Worm (Caenorhabditis elegans) whole organism, late embryonic: ENCODE results near the gene F49E10.4.

Experiments
- C08G9.2 ChIP-seq: sonication (generic microtip); optimal IDR thresholded peaks from 2 replicates; lab custom pipeline; 2016; ENCODE audit warnings: mild to moderate bottlenecking, missing genetic modification characterization, moderate library complexity, missing compliant biosample characterization
- C38D4.7 ChIP-seq: fragments of 200-800 bp; sonication (Bioruptor generic); optimal IDR thresholded peaks from 2 replicates; lab custom pipeline; 2018; ENCODE audit warnings: mild to moderate bottlenecking, missing genetic modification characterization, moderate library complexity, missing compliant biosample characterization
- K02D7.2 ChIP-seq: sonication (generic microtip); optimal IDR thresholded peaks from 2 replicates; lab custom pipeline; 2017; ENCODE audit warnings: mild to moderate bottlenecking, missing genetic modification characterization, missing compliant biosample characterization
- K09A11.1 ChIP-seq: sonication (generic microtip); optimal IDR thresholded peaks from 2 replicates; lab custom pipeline; 2017; ENCODE audit warnings: antibody characterized with exemption, mild to moderate bottlenecking, missing genetic modification characterization, missing compliant biosample characterization; ENCODE audit not compliant: insufficient read depth
- T23F11.4 ChIP-seq: fragments of 200-800 bp; sonication (Bioruptor generic); optimal IDR thresholded peaks from 2 replicates; lab custom pipeline; 2018; ENCODE audit warnings: mild to moderate bottlenecking, missing genetic modification characterization, missing compliant biosample characterization
- Y22D7AL.16 ChIP-seq: sonication (generic microtip); optimal IDR thresholded peaks from 2 replicates; lab custom pipeline; 2016; ENCODE audit warnings: missing genetic modification characterization, missing compliant biosample characterization
- ahr-1 ChIP-seq: sonication (generic microtip); optimal IDR thresholded peaks from 2 replicates; lab custom pipeline; 2016; ENCODE audit warnings: missing genetic modification characterization, missing compliant biosample characterization
- ama-1 ChIP-seq: fragments of 150-350 bp; optimal IDR thresholded peaks from 2 replicates; lab custom pipeline; 2014
- ceh-14 ChIP-seq: sonication (generic microtip); optimal IDR thresholded peaks from 2 replicates; lab custom pipeline; 2016; ENCODE audit warnings: missing genotype, missing genetic modification characterization, missing compliant biosample characterization
- ceh-18 ChIP-seq: sonication (generic microtip); optimal IDR thresholded peaks from 2 replicates; lab custom pipeline; 2016; ENCODE audit warnings: missing genetic modification characterization, missing compliant biosample characterization
- ceh-19 ChIP-seq: fragments of 200-800 bp; sonication (Bioruptor generic); optimal IDR thresholded peaks from 2 replicates; lab custom pipeline; 2018; ENCODE audit warnings: mild to moderate bottlenecking, missing genetic modification characterization, missing compliant biosample characterization
- ceh-34 ChIP-seq: sonication (generic microtip); optimal IDR thresholded peaks from 2 replicates; lab custom pipeline; 2016; ENCODE audit warnings: mild to moderate bottlenecking, missing genetic modification characterization, missing compliant biosample characterization
- ceh-9 ChIP-seq: sonication (generic microtip); optimal IDR thresholded peaks from 2 replicates; lab custom pipeline; 2016; ENCODE audit warnings: mild to moderate bottlenecking, missing genetic modification characterization, inconsistent platforms, missing compliant biosample characterization
- che-1 ChIP-seq: sonication (generic microtip); optimal IDR thresholded peaks from 2 replicates; lab custom pipeline; 2016; ENCODE audit warnings: mild to moderate bottlenecking, missing genetic modification characterization, missing compliant biosample characterization
- dmd-4 ChIP-seq: sonication (generic microtip); optimal IDR thresholded peaks from 2 replicates; lab custom pipeline; 2016; ENCODE audit warnings: borderline replicate concordance, missing genetic modification characterization, missing compliant biosample characterization
- dve-1 ChIP-seq: sonication (generic microtip); optimal IDR thresholded peaks from 2 replicates; lab custom pipeline; 2017; ENCODE audit warnings: antibody characterized with exemption, mild to moderate bottlenecking, missing genetic modification characterization, missing compliant biosample characterization
- elt-4 ChIP-seq: sonication (generic microtip); optimal IDR thresholded peaks from 2 replicates; lab custom pipeline; 2016; ENCODE audit warnings: missing genetic modification characterization, missing compliant biosample characterization
- ets-4 ChIP-seq: sonication (generic microtip); optimal IDR thresholded peaks from 2 replicates; lab custom pipeline; 2016; ENCODE audit warnings: missing genetic modification characterization, missing compliant biosample characterization
- fax-1 ChIP-seq: sonication (generic microtip); optimal IDR thresholded peaks from 2 replicates; lab custom pipeline; 2016; ENCODE audit warnings: missing genotype, missing genetic modification characterization, missing compliant biosample characterization
- fkh-6 ChIP-seq: sonication (generic microtip); optimal IDR thresholded peaks from 2 replicates; lab custom pipeline; 2016; ENCODE audit warnings: missing genetic modification characterization, missing compliant biosample characterization
- gmeb-2 ChIP-seq: sonication (generic microtip); optimal IDR thresholded peaks from 2 replicates; lab custom pipeline; 2016; ENCODE audit warnings: missing genetic modification characterization, inconsistent platforms, missing compliant biosample characterization
- hlh-13 ChIP-seq: fragments of 200-800 bp; sonication (Bioruptor generic); optimal IDR thresholded peaks from 2 replicates; lab custom pipeline; 2018; ENCODE audit warnings: mild to moderate bottlenecking, missing genetic modification characterization, missing compliant biosample characterization
- hlh-30 ChIP-seq: sonication (generic microtip); optimal IDR thresholded peaks from 2 replicates; lab custom pipeline; 2017; ENCODE audit warnings: antibody characterized with exemption, missing genetic modification characterization, missing compliant biosample characterization; ENCODE audit not compliant: insufficient read depth
- lin-11 ChIP-seq: fragments of 200-800 bp; sonication (Bioruptor generic); optimal IDR thresholded peaks from 2 replicates; lab custom pipeline; 2018; ENCODE audit warnings: mild to moderate bottlenecking, missing genetic modification characterization, missing compliant biosample characterization
- nhr-11 ChIP-seq: fragments of 150-350 bp; optimal IDR thresholded peaks from 2 replicates; lab custom pipeline; 2014; ENCODE audit warnings: missing biosample characterization, missing genetic modification characterization
- odd-2 ChIP-seq: sonication (generic microtip); optimal IDR thresholded peaks from 2 replicates; lab custom pipeline; 2017; ENCODE audit warnings: antibody characterized with exemption, mild to moderate bottlenecking, missing genetic modification characterization, missing compliant biosample characterization
- pag-3 ChIP-seq: sonication (generic microtip); optimal IDR thresholded peaks from 2 replicates; lab custom pipeline; 2016; ENCODE audit warnings: missing compliant biosample characterization, missing genetic modification characterization, borderline replicate concordance
- pax-1 ChIP-seq: fragments of 150-350 bp; optimal IDR thresholded peaks from 2 replicates; lab custom pipeline; 2014; ENCODE audit warnings: missing biosample characterization, missing genetic modification characterization
- pros-1 ChIP-seq: fragments of 150-350 bp; optimal IDR thresholded peaks from 2 replicates; lab custom pipeline; 2014; ENCODE audit warnings: missing biosample characterization, missing genetic modification reagents, missing genetic modification characterization
- sdc-2 ChIP-seq: sonication (generic microtip); optimal IDR thresholded peaks from 2 replicates; lab custom pipeline; 2016; ENCODE audit warnings: missing genotype, missing genetic modification characterization, missing compliant biosample characterization
- syd-9 ChIP-seq: sonication (generic microtip); optimal IDR thresholded peaks from 2 replicates; lab custom pipeline; 2016; ENCODE audit warnings: mild to moderate bottlenecking, missing genetic modification characterization, moderate library complexity, missing compliant biosample characterization
- tbx-2 ChIP-seq: sonication (generic microtip); optimal IDR thresholded peaks from 2 replicates; lab custom pipeline; 2016; ENCODE audit warnings: missing genetic modification characterization, missing compliant biosample characterization
- ttx-3 ChIP-seq: sonication (generic microtip); optimal IDR thresholded peaks from 2 replicates; lab custom pipeline; 2016; ENCODE audit warnings: missing genetic modification reagents, missing genetic modification characterization, missing compliant biosample characterization
- unc-3 ChIP-seq, 2 experiments: fragments of 200-800 bp in 1 of 2; sonication (Bioruptor generic) in 1 of 2; sonication (generic microtip) in 1 of 2; conservative IDR thresholded peaks in 1 of 2; optimal IDR thresholded peaks in 1 of 2; 2 replicates each; pipeline versions ENCODE4 v1.3.6 to Lab custom; 2016 to 2022; ENCODE audit warnings: missing compliant biosample characterization in 2 of 2, missing genetic modification characterization in 2 of 2, missing genetic modification reagents in 1 of 2
- unc-42 ChIP-seq: sonication (generic microtip); optimal IDR thresholded peaks from 2 replicates; lab custom pipeline; 2016; ENCODE audit warnings: missing genotype, missing genetic modification characterization, missing compliant biosample characterization
- unc-86 ChIP-seq: sonication (generic microtip); optimal IDR thresholded peaks from 2 replicates; lab custom pipeline; 2016; ENCODE audit warnings: missing genetic modification characterization, missing compliant biosample characterization

F49E10.4 gene

DNA sequence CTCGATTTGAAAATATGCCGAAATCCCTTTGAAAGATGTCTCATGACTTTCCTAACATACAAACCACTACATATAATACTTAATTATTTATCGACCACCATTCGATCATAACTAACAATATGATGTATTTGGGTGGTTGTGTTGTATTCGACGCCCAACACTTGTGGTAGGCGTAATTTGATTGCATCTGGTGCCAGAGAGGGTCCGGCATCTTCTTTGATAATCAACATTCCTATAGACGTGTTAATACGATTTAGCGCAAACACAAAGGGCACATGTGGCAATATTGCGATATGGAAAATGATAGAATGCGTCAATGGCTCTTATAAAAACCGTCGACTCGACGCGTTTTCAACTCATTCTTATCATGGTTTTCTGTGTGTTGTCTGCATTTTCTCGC, 28.2 kb downstream of the F49E10.4 start:
- peak; percentile 60 for TF ChIP-seq unc-42 (tag; lab: Kevin White, UChicago)
- TF ChIP-seq ceh-9 (tag; lab: Kevin White, UChicago), result no peak

DNA sequence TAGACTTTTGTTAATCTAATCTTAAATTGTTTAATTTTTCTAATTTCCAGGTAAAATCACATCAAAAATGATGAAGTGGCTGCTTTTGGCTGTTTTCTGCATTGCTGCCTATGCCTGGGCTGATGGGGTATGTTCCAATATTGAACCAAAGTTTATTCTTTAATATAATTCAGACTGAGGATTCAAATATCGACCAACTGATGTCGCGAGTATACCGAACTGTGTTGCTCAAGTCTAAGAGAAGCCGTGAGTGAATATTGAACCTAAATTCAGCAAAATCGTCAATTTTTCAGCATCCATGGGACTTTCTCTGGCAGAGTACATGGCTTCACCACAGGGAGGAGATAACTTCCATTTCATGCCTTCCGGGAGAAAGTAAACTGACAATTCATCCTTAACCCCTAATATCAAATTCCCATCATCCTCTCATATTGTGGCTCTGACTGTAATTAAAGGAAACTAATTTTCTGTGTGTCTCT, 29.0 kb downstream of the F49E10.4 start, which contains the start of gene nlp-49:
Gene nlp-49, plus strand, starts transcription at position 51 of the 479 bp plus-strand sequence.
- TF ChIP-seq gmeb-2 (tag; lab: Kevin White, UChicago) (no peak), dve-1 (no peak), hlh-30 (tag; lab: Kevin White, UChicago) (no peak), sdc-2 (tag; lab: Kevin White, UChicago) (no peak), K02D7.2 (no peak), T23F11.4 (no peak), ceh-9 (tag; lab: Kevin White, UChicago) (no peak), unc-86 (no peak), lin-11 (no peak), ama-1 (lab: Kevin White, UChicago) (no peak), C38D4.7 (GFP tag; lab: Kevin White, UChicago) (no peak), C08G9.2 (tag; lab: Kevin White, UChicago) (no peak), odd-2 (no peak), dmd-4 (tag; lab: Kevin White, UChicago) (no peak)

DNA sequence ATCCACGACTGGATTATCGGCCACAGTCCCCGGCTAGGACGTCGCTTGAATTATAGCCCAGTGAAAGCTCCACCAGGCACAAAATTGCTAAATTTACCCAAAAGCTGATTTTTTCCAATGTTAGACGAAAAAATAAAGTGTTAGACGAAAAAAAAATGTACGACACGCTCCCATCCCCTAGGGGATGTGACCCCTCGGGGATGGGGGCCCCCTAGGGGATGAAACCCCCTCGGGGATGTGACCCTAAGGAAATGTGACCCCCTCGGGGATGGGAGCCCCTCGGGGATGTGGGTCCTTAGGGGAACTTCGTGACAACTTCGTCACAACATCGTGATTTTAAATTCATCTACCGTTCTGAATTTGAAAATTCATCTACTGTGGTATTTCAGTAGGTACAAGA, 30.1 kb downstream of the F49E10.4 start:
- TF ChIP-seq unc-86, result no peak
- TF ChIP-seq ceh-19 (GFP tag; lab: Kevin White, UChicago), result no peak
- TF ChIP-seq pros-1 (tag; lab: Kevin White, UChicago), result no peak
- TF ChIP-seq odd-2, result no peak
- TF ChIP-seq dve-1, result no peak
- no peak for TF ChIP-seq tbx-2 (tag; lab: Kevin White, UChicago)
- TF ChIP-seq unc-42 (tag; lab: Kevin White, UChicago), result no peak
- TF ChIP-seq ama-1 (lab: Kevin White, UChicago), result no peak
- TF ChIP-seq syd-9 (tag; lab: Kevin White, UChicago), result no peak
- TF ChIP-seq pag-3 (tag; lab: Kevin White, UChicago), result no peak
- TF ChIP-seq elt-4 (tag; lab: Kevin White, UChicago), result no peak

- TF ChIP-seq ttx-3 (tag; lab: Kevin White, UChicago), result no peak
- no peak for TF ChIP-seq gmeb-2 (tag; lab: Kevin White, UChicago)
- no peak for TF ChIP-seq nhr-11 (tag; lab: Kevin White, UChicago)
- TF ChIP-seq ama-1 (lab: Kevin White, UChicago), result no peak
- no peak for TF ChIP-seq pros-1 (tag; lab: Kevin White, UChicago)
Measured at ce11 chrX:5917284-5917683, 41.6 kb downstream of the F49E10.4 start, which contains the start of gene Y23B4A.1. TSS of gene Y23B4A.1 (minus strand) at chrX:5917384.

DNA sequence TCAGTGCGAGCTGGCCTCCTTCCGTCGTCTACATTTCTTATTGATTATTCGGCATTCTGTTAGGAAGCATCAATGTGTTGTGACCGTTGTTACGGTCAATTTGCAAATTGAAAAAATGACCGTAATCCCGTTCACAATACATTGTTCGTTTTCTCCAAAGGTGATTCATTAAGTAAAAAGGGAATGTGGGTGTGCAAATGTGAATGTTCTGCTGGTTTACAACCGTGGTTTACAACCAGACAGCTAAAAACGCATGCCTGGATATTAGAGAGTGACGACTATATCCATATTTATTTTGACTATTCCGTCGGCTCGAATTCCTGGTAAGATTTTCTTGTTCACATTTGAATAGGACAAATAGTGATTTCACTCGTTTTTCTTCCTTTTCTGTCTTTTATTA, 43.4 kb downstream of the F49E10.4 start, which contains the start of gene capa-1:
Gene capa-1, plus strand, starts transcription at position 301 of the 400 bp plus-strand sequence.
- TF ChIP-seq unc-3 (GFP tag; conservative IDR thresholded peaks at IDR 0.05; lab: Robert Waterston, UW), result no peak
- no peak for TF ChIP-seq unc-3 (tag; optimal IDR thresholded peaks at IDR 0.05; lab: Kevin White, UChicago)
- TF ChIP-seq fkh-6 (tag; lab: Kevin White, UChicago), result no peak
- no peak for TF ChIP-seq ceh-14 (tag; lab: Kevin White, UChicago)
- TF ChIP-seq K09A11.1 (tag; lab: Kevin White, UChicago), result no peak
- TF ChIP-seq hlh-13 (GFP tag; lab: Kevin White, UChicago), result no peak
- no peak for TF ChIP-seq ceh-19 (GFP tag; lab: Kevin White, UChicago)
- TF ChIP-seq unc-42 (tag; lab: Kevin White, UChicago), result no peak
- no peak for TF ChIP-seq dmd-4 (tag; lab: Kevin White, UChicago)
- TF ChIP-seq ama-1 (lab: Kevin White, UChicago), result no peak

DNA sequence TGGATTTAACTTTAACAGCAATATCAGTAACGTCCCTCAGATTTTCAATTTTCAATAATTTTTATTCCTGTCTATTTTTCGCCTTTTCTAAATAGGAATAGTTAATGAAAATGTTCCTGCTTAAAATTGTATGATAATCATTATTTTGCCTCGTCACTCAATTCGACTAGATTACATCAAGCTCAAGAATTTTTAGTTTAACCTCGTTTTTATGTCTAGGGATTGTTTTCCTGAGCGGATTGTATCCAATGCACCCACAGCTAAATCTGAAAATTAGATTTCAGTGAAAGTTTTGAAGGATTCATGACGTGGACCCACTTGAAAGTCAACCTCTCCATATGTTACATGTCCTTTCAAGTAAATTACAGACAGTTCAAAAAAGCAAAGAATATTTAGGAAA, 48.0 kb downstream of the F49E10.4 start:
- TF ChIP-seq pax-1 (tag; lab: Kevin White, UChicago), result no peak
- TF ChIP-seq odd-2, result no peak
- TF ChIP-seq elt-4 (tag; lab: Kevin White, UChicago), result no peak
- no peak for TF ChIP-seq K02D7.2
- no peak for TF ChIP-seq fkh-6 (tag; lab: Kevin White, UChicago)
- TF ChIP-seq ttx-3 (tag; lab: Kevin White, UChicago), result no peak
- TF ChIP-seq sdc-2 (tag; lab: Kevin White, UChicago), result no peak
- no peak for TF ChIP-seq nhr-11 (tag; lab: Kevin White, UChicago)
- no peak for TF ChIP-seq pag-3 (tag; lab: Kevin White, UChicago)
- no peak for TF ChIP-seq ahr-1 (tag; lab: Kevin White, UChicago)
- TF ChIP-seq ceh-34, result no peak
- no peak for TF ChIP-seq Y22D7AL.16
- no peak for TF ChIP-seq C08G9.2 (tag; lab: Kevin White, UChicago)
- TF ChIP-seq che-1 (tag; lab: Kevin White, UChicago), result no peak
- no peak for TF ChIP-seq ceh-18
- no peak for TF ChIP-seq fax-1 (tag; lab: Kevin White, UChicago)
- TF ChIP-seq ets-4 (tag; lab: Kevin White, UChicago), result no peak
